Fruit fly (Drosophila melanogaster) whole organism, embryonic: ENCODE data around the gene GXIVsPLA2.

Source experiments
- B-H2 ChIP-seq: fragments of 200-800 bp; sonication (Bioruptor generic); optimal IDR thresholded peaks from 2 replicates; lab custom pipeline; 2018; ENCODE audit warnings: missing biosample characterization, mild to moderate bottlenecking, missing genetic modification characterization
- BEAF-32 ChIP-seq: fragments of 200-800 bp; sonication (Bioruptor generic); optimal IDR thresholded peaks from 3 replicates; lab custom pipeline; 2017; ENCODE audit warnings: missing biosample characterization, missing genetic modification characterization, mild to moderate bottlenecking, moderate library complexity, missing genetic modification reagents
- CG11247 ChIP-seq: fragments of 200-800 bp; sonication (Bioruptor generic); IDR thresholded peaks from 2 replicates; pipeline ENCODE4 v1.3.6; 2022; ENCODE audit warnings: missing biosample characterization, missing genetic modification characterization
- CG11560 ChIP-seq: fragments of 200-800 bp; sonication (Bioruptor generic); IDR thresholded peaks from 3 replicates; pipeline ENCODE4 v1.3.6; 2022; ENCODE audit warnings: missing biosample characterization, missing genetic modification characterization
- CG12659 ChIP-seq: fragments of 200-800 bp; sonication (Bioruptor generic); optimal IDR thresholded peaks from 3 replicates; lab custom pipeline; 2017; ENCODE audit warnings: mild to moderate bottlenecking, missing biosample characterization, missing genetic modification reagents, missing genetic modification characterization
- CG12942 ChIP-seq: fragments of 200-800 bp; sonication (Bioruptor generic); optimal IDR thresholded peaks from 3 replicates; lab custom pipeline; 2016; ENCODE audit warnings: missing biosample characterization, missing genetic modification characterization
- CG13123 ChIP-seq: fragments of 200-800 bp; sonication (Bioruptor generic); optimal IDR thresholded peaks from 2 replicates; lab custom pipeline; 2016; ENCODE audit warnings: missing biosample characterization, missing genetic modification characterization
- CG13894 ChIP-seq: fragments of 200-800 bp; sonication (Bioruptor generic); optimal IDR thresholded peaks from 3 replicates; lab custom pipeline; 2018; ENCODE audit warnings: missing biosample characterization, mild to moderate bottlenecking, missing genetic modification characterization, moderate library complexity
- CG15011 ChIP-seq: fragments of 200-800 bp; sonication (Bioruptor generic); optimal IDR thresholded peaks from 3 replicates; lab custom pipeline; 2018; ENCODE audit warnings: missing biosample characterization, mild to moderate bottlenecking, missing genetic modification characterization
- CG2116 ChIP-seq: fragments of 200-800 bp; sonication (Bioruptor generic); optimal IDR thresholded peaks from 3 replicates; lab custom pipeline; 2018; ENCODE audit warnings: missing biosample characterization, mild to moderate bottlenecking, missing genetic modification characterization
- CG2712 ChIP-seq: fragments of 200-800 bp; optimal IDR thresholded peaks from 3 replicates; lab custom pipeline; 2019; ENCODE audit warnings: missing biosample characterization, mild to moderate bottlenecking, missing genetic modification characterization, moderate library complexity
- CG32532 ChIP-seq: fragments of 200-800 bp; sonication (Bioruptor generic); IDR thresholded peaks from 2 replicates; pipeline ENCODE4 v1.3.6; 2022; ENCODE audit warnings: missing biosample characterization, missing genetic modification characterization
- CG3281 ChIP-seq: fragments of 200-800 bp; sonication (Bioruptor generic); optimal IDR thresholded peaks from 3 replicates; lab custom pipeline; 2017; ENCODE audit warnings: missing biosample characterization, mild to moderate bottlenecking, missing genetic modification characterization
- CG3726 ChIP-seq: fragments of 200-800 bp; sonication (Bioruptor generic); IDR thresholded peaks from 3 replicates; pipeline ENCODE4, ENCODE4 v1.3.6; 2022; ENCODE audit warnings: missing biosample characterization, missing genetic modification characterization
- CG3847 ChIP-seq: fragments of 200-800 bp; sonication (Bioruptor generic); IDR thresholded peaks from 2 replicates; pipeline ENCODE4 v1.3.6; 2022; ENCODE audit warnings: missing biosample characterization, missing genetic modification characterization
- CG4854 ChIP-seq: fragments of 200-800 bp; sonication (Bioruptor generic); optimal IDR thresholded peaks from 2 replicates; lab custom pipeline; 2016; ENCODE audit warnings: missing biosample characterization, missing genetic modification characterization, inconsistent platforms
- CG5953 ChIP-seq: fragments of 200-800 bp; sonication (Bioruptor generic); IDR thresholded peaks from 2 replicates; pipeline ENCODE4 v1.3.6; 2022; ENCODE audit warnings: missing biosample characterization, missing genetic modification characterization
- CG6854 ChIP-seq: fragments of 200-800 bp; sonication (Bioruptor generic); optimal IDR thresholded peaks from 3 replicates; lab custom pipeline; 2017; ENCODE audit warnings: missing biosample characterization, mild to moderate bottlenecking, missing genetic modification characterization
- CG7271 ChIP-seq: fragments of 200-800 bp; sonication (Bioruptor generic); optimal IDR thresholded peaks from 2 replicates; lab custom pipeline; 2018; ENCODE audit warnings: missing biosample characterization, mild to moderate bottlenecking, missing genetic modification characterization, moderate library complexity
- CG7745 ChIP-seq: fragments of 200-800 bp; sonication (Bioruptor generic); optimal IDR thresholded peaks from 2 replicates; lab custom pipeline; 2018; ENCODE audit warnings: missing biosample characterization, mild to moderate bottlenecking, missing genetic modification characterization, moderate library complexity
- CG8478 ChIP-seq: fragments of >200 bp; optimal IDR thresholded peaks from 2 replicates; lab custom pipeline; 2018
- CoRest ChIP-seq: fragments of 200-800 bp; sonication (Bioruptor generic); optimal IDR thresholded peaks from 3 replicates; lab custom pipeline; 2018; ENCODE audit warnings: missing biosample characterization, mild to moderate bottlenecking, missing genetic modification characterization, moderate library complexity
- Lhr ChIP-seq: fragments of 200-800 bp; sonication (Bioruptor generic); optimal IDR thresholded peaks from 3 replicates; lab custom pipeline; 2017; ENCODE audit warnings: mild to moderate bottlenecking, missing biosample characterization, missing genetic modification reagents, missing genetic modification characterization
- Poxn ChIP-seq: fragments of 200-800 bp; sonication (Bioruptor generic); IDR thresholded peaks from 2 replicates; pipeline ENCODE4 v1.3.6; 2022; ENCODE audit warnings: missing biosample characterization, missing genetic modification characterization
- Six4 ChIP-seq: fragments of 200-800 bp; sonication (Bioruptor generic); optimal IDR thresholded peaks from 2 replicates; lab custom pipeline; 2016; ENCODE audit warnings: missing biosample characterization, missing genetic modification characterization
- Sox102F ChIP-seq: fragments of 200-800 bp; sonication (Bioruptor generic); optimal IDR thresholded peaks from 2 replicates; lab custom pipeline; 2018; ENCODE audit warnings: missing biosample characterization, mild to moderate bottlenecking, missing genetic modification characterization, moderate library complexity
- Taf1 ChIP-seq: fragments of 200-800 bp; sonication (Bioruptor generic); IDR thresholded peaks from 2 replicates; pipeline ENCODE4 v1.3.6; 2022; ENCODE audit warnings: missing biosample characterization, missing genetic modification characterization
- ac ChIP-seq: fragments of 200-800 bp; sonication (Bioruptor generic); optimal IDR thresholded peaks from 3 replicates; lab custom pipeline; 2017; ENCODE audit warnings: missing biosample characterization, mild to moderate bottlenecking, missing genetic modification characterization
- ap ChIP-seq: fragments of 200-800 bp; sonication (Bioruptor generic); IDR thresholded peaks from 2 replicates; pipeline ENCODE4 v1.3.6; 2022; ENCODE audit warnings: missing biosample characterization, missing genetic modification characterization
- cas ChIP-seq: fragments of 200-800 bp; sonication (Bioruptor generic); IDR thresholded peaks from 2 replicates; pipeline ENCODE4 v1.3.6; 2022; ENCODE audit warnings: missing biosample characterization, missing genetic modification characterization
- ftz-f1 ChIP-seq: fragments of 200-800 bp; sonication (Bioruptor generic); optimal IDR thresholded peaks from 2 replicates; lab custom pipeline; 2016; ENCODE audit warnings: missing biosample characterization, missing genetic modification characterization
- gce ChIP-seq: fragments of 200-800 bp; sonication (Bioruptor generic); IDR thresholded peaks from 3 replicates; pipeline ENCODE4 v1.3.6; 2022; ENCODE audit warnings: missing biosample characterization, missing genetic modification characterization
- gcm2 ChIP-seq: fragments of 200-800 bp; sonication (Bioruptor generic); optimal IDR thresholded peaks from 2 replicates; lab custom pipeline; 2016; ENCODE audit warnings: missing biosample characterization, missing genetic modification characterization
- gro ChIP-seq: fragments of 200-800 bp; sonication (Bioruptor generic); optimal IDR thresholded peaks from 2 replicates; lab custom pipeline; 2016; ENCODE audit warnings: missing biosample characterization, missing genetic modification characterization
- kay ChIP-seq: fragments of 200-800 bp; sonication (Bioruptor generic); optimal IDR thresholded peaks from 2 replicates; lab custom pipeline; 2016; ENCODE audit warnings: missing biosample characterization, missing genetic modification characterization
- knrl ChIP-seq: fragments of 200-800 bp; sonication (Bioruptor generic); IDR thresholded peaks from 3 replicates; pipeline ENCODE4 v1.3.6; 2022; ENCODE audit warnings: missing biosample characterization, missing genetic modification characterization; ENCODE audit not compliant: partially characterized antibody
- lab ChIP-seq: fragments of 200-800 bp; sonication (Bioruptor generic); optimal IDR thresholded peaks from 3 replicates; lab custom pipeline; 2017; ENCODE audit warnings: missing biosample characterization, missing genetic modification characterization, mild to moderate bottlenecking, moderate library complexity, missing genetic modification reagents
- lilli ChIP-seq: fragments of 200-800 bp; sonication (Bioruptor generic); optimal IDR thresholded peaks from 3 replicates; lab custom pipeline; 2016; ENCODE audit warnings: missing biosample characterization, missing genetic modification characterization
- lmd ChIP-seq: fragments of 200-800 bp; sonication (Bioruptor generic); IDR thresholded peaks from 2 replicates; pipeline ENCODE4 v1.3.6; 2022; ENCODE audit warnings: missing biosample characterization, missing genetic modification characterization
- onecut ChIP-seq: fragments of 200-800 bp; sonication (Bioruptor generic); IDR thresholded peaks from 2 replicates; pipeline ENCODE4 v1.3.6; 2022; ENCODE audit warnings: missing biosample characterization, missing genetic modification characterization
- peb ChIP-seq: fragments of 200-800 bp; sonication (Bioruptor generic); IDR thresholded peaks from 2 replicates; pipeline ENCODE4 v1.3.6; 2022; ENCODE audit warnings: missing biosample characterization, missing genetic modification characterization
- pnt ChIP-seq: fragments of 200-800 bp; sonication (Bioruptor generic); optimal IDR thresholded peaks from 3 replicates; lab custom pipeline; 2016; ENCODE audit warnings: missing biosample characterization, missing genetic modification characterization
- pros ChIP-seq: fragments of 200-800 bp; sonication (Bioruptor generic); optimal IDR thresholded peaks from 3 replicates; lab custom pipeline; 2019; ENCODE audit warnings: missing biosample characterization, mild to moderate bottlenecking, missing genetic modification characterization, moderate library complexity
- pum ChIP-seq: fragments of 200-800 bp; sonication (Bioruptor generic); optimal IDR thresholded peaks from 2 replicates; lab custom pipeline; 2016; ENCODE audit warnings: missing biosample characterization, missing genetic modification characterization
- repo ChIP-seq: fragments of 200-800 bp; sonication (Bioruptor generic); optimal IDR thresholded peaks from 2 replicates; lab custom pipeline; 2016; ENCODE audit warnings: missing biosample characterization, missing genetic modification characterization
- run ChIP-seq: fragments of 200-800 bp; sonication (Bioruptor generic); optimal IDR thresholded peaks from 3 replicates; lab custom pipeline; 2018; ENCODE audit warnings: missing biosample characterization, mild to moderate bottlenecking, missing genetic modification characterization
- sens ChIP-seq: fragments of 200-800 bp; sonication (Bioruptor generic); peaks from one replicate; lab custom pipeline; 2016; ENCODE audit warnings: missing biosample characterization, missing genetic modification characterization
- sima ChIP-seq: fragments of 200-800 bp; sonication (Bioruptor generic); optimal IDR thresholded peaks from 2 replicates; lab custom pipeline; 2016; ENCODE audit warnings: missing biosample characterization, missing genetic modification characterization
- stc ChIP-seq: fragments of 200-800 bp; sonication (Bioruptor generic); IDR thresholded peaks from 2 replicates; pipeline ENCODE4 v1.3.6; 2022; ENCODE audit warnings: missing biosample characterization, missing genetic modification characterization
- usp ChIP-seq: fragments of >200 bp; optimal IDR thresholded peaks from 2 replicates; lab custom pipeline; 2017; ENCODE audit warnings: missing biosample characterization, missing genetic modification characterization
- wor ChIP-seq: fragments of 200-800 bp; sonication (Bioruptor generic); IDR thresholded peaks from 2 replicates; pipeline ENCODE4 v1.3.6; 2022; ENCODE audit warnings: missing biosample characterization, missing genetic modification characterization
- zf30C ChIP-seq: fragments of 200-800 bp; sonication (Bioruptor generic); optimal IDR thresholded peaks from 3 replicates; lab custom pipeline; 2018; ENCODE audit warnings: missing biosample characterization, mild to moderate bottlenecking, missing genetic modification characterization

GXIVsPLA2 gene

DNA sequence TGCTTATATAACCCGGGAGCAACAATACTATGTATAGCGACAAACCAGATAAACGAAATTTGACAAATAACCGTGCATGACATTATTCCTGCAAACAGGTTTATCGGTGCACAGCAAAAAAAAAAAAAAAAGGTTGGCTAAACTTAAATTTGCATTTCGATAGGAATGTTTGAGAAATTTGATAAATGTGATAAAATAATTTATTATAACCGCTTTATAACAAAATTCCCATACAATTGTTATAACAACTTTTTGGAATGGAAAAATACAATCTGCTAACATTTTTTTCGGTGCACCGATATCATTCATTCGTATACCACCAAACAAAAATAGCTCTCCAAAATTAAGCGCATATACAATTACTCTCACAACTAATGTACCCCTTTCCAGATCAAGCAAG is 22.7 kb downstream of the GXIVsPLA2 start (continued):
- TF ChIP-seq knrl (no peak), onecut (GFP tag; lab: Robert Waterston, UW) (0 out of 2 replicates have a peak, but pooled peaks have one; percentile 8), CG32532 (GFP tag; lab: Robert Waterston, UW) (peak; percentile 74), ap (GFP tag; lab: Robert Waterston, UW) (no peak), CG13123 (GFP tag; lab: Kevin White, UChicago) (no peak), repo (GFP tag; lab: Kevin White, UChicago) (no peak), pnt (no peak), gro (no peak), CG11560 (no peak), CG2712 (tag; lab: Kevin White, UChicago) (peak; percentile 68), Poxn (GFP tag; lab: Robert Waterston, UW) (no peak), BEAF-32 (GFP tag; lab: Kevin White, UChicago) (no peak), lilli (peak; percentile 47), ftz-f1 (GFP tag; lab: Kevin White, UChicago) (no peak), CG12942 (GFP tag; lab: Kevin White, UChicago) (no peak), CG12659 (GFP tag; lab: Kevin White, UChicago) (no peak), CG3281 (GFP tag; lab: Kevin White, UChicago) (peak; percentile 35), Lhr (GFP tag; lab: Kevin White, UChicago) (no peak), Sox102F (GFP tag; lab: Kevin White, UChicago) (no peak), Taf1 (GFP tag; lab: Robert Waterston, UW) (0 out of 2 replicates have a peak, but pooled peaks have one; percentile 31), sima (GFP tag; lab: Kevin White, UChicago) (no peak), gcm2 (GFP tag; lab: Kevin White, UChicago) (no peak), usp (GFP tag; lab: Kevin White, UChicago) (no peak), CG3847 (no peak), cas (GFP tag; lab: Robert Waterston, UW) (no peak), B-H2 (GFP tag; lab: Kevin White, UChicago) (no peak), run (no peak), pum (GFP tag; lab: Kevin White, UChicago) (no peak), lab (GFP tag; lab: Kevin White, UChicago) (peak; percentile 74), CG11247 (peak; percentile 55; the same call in 1 of the 2 replicates), kay (GFP tag; lab: Kevin White, UChicago) (no peak), CG3726 (no peak), CG7745 (tag; lab: Kevin White, UChicago) (no peak), CG7271 (tag; lab: Kevin White, UChicago) (no peak), sens (GFP tag; lab: Kevin White, UChicago) (peak; percentile 87), CG4854 (GFP tag; lab: Kevin White, UChicago) (no peak), CoRest (tag; lab: Kevin White, UChicago) (peak; percentile 20), gce (peak; percentile 54; the same call in 2 of the 3 replicates), Six4 (GFP tag; lab: Kevin White, UChicago) (no peak), zf30C (peak; percentile 38), CG2116 (GFP tag; lab: Kevin White, UChicago) (no peak), CG15011 (no peak), peb (GFP tag; lab: Robert Waterston, UW) (no peak), wor (GFP tag; lab: Robert Waterston, UW) (no peak), CG6854 (GFP tag; lab: Kevin White, UChicago) (no peak), CG5953 (GFP tag; lab: Robert Waterston, UW) (no peak), stc (GFP tag; lab: Robert Waterston, UW) (peak; percentile 74), CG13894 (tag; lab: Kevin White, UChicago) (peak; percentile 12), CG8478 (lab: Kevin White, UChicago) (no peak), pros (GFP tag; lab: Kevin White, UChicago) (no peak), ac (no peak), lmd (GFP tag; lab: Robert Waterston, UW) (peak; percentile 77)
